Fruit fly (Drosophila melanogaster): ENCODE measurements around the gene Cyp313a4.
A peak's percentile ranks its signal among the peaks of the same experiment; 100 is the strongest.

dm6 chr3R:12715253-12715652 lies 34.1 kb upstream of the Cyp313a4 start:
- TF ChIP-seq CG13204 (GFP tag; optimal IDR thresholded peaks at IDR 0.05): no peak
- no peak for TF ChIP-seq CG12605 (GFP tag; IDR thresholded peaks at IDR 0.05)
- TF ChIP-seq CG10348 (GFP tag; IDR thresholded peaks at IDR 0.05): no peak
- no peak for TF ChIP-seq CG8301 (tag; optimal IDR thresholded peaks at IDR 0.05)
- no peak for TF ChIP-seq CG9948 (tag; optimal IDR thresholded peaks at IDR 0.05)
- no peak for TF ChIP-seq rn (GFP tag; IDR thresholded peaks at IDR 0.05)
- no peak for TF ChIP-seq CG32121 (GFP tag; IDR thresholded peaks at IDR 0.05)
- TF ChIP-seq CG15710 (tag; optimal IDR thresholded peaks at IDR 0.05): no peak
- TF ChIP-seq CG4496 (GFP tag; IDR thresholded peaks at IDR 0.05): 0 out of 3 replicates have a peak, but pooled peaks have one; percentile 13
- TF ChIP-seq Snoo (tag; optimal IDR thresholded peaks at IDR 0.05): no peak
- no peak for TF ChIP-seq CG34367 (tag; optimal IDR thresholded peaks at IDR 0.05)
- no peak for TF ChIP-seq CG14655 (GFP tag; optimal IDR thresholded peaks at IDR 0.05)
